Fruit fly (Drosophila melanogaster) whole organism, embryonic: ENCODE measurements around the gene mts.
A peak's percentile ranks its signal among the peaks of the same experiment; 100 is the strongest.

ENCODE experiments used
- Asciz ChIP-seq: fragments of 200-800 bp; sonication (Bioruptor generic); optimal IDR thresholded peaks from 2 replicates; lab custom pipeline; 2017; ENCODE audit warnings: missing biosample characterization, mild to moderate bottlenecking, missing genetic modification characterization, missing genetic modification reagents
- Blimp-1 ChIP-seq: fragments of 200-800 bp; sonication (Bioruptor generic); optimal IDR thresholded peaks from 3 replicates; lab custom pipeline; 2018; ENCODE audit warnings: missing biosample characterization, missing genetic modification characterization, mild to moderate bottlenecking, moderate library complexity, missing genetic modification reagents
- C15 ChIP-seq: fragments of 200-800 bp; sonication (Bioruptor generic); IDR thresholded peaks from 3 replicates; pipeline ENCODE4 v1.3.6; 2022; ENCODE audit warnings: missing biosample characterization, missing genetic modification characterization
- CG12769 ChIP-seq: fragments of 200-800 bp; sonication (Bioruptor generic); optimal IDR thresholded peaks from 2 replicates; lab custom pipeline; 2019; ENCODE audit warnings: missing biosample characterization, mild to moderate bottlenecking, missing genetic modification characterization, moderate library complexity
- CG14441 ChIP-seq: fragments of 200-800 bp; sonication (Bioruptor generic); IDR thresholded peaks from 2 replicates; pipeline ENCODE4 v1.3.6; 2022; ENCODE audit warnings: missing biosample characterization, missing genetic modification characterization
- CG14860 ChIP-seq: fragments of 200-800 bp; sonication (Bioruptor generic); IDR thresholded peaks from 3 replicates; pipeline ENCODE4 v1.3.6; 2022; ENCODE audit warnings: missing biosample characterization, missing genetic modification characterization; ENCODE audit not compliant: partially characterized antibody
- CG14965 ChIP-seq: fragments of 200-800 bp; sonication (Bioruptor generic); optimal IDR thresholded peaks from 2 replicates; lab custom pipeline; 2016; ENCODE audit warnings: missing biosample characterization, missing genetic modification characterization, borderline replicate concordance
- CG15479 ChIP-seq: fragments of 200-800 bp; sonication (Bioruptor generic); optimal IDR thresholded peaks from 3 replicates; lab custom pipeline; 2019; ENCODE audit warnings: missing biosample characterization, mild to moderate bottlenecking, missing genetic modification characterization, moderate library complexity
- CG17186 ChIP-seq: fragments of 200-800 bp; sonication (Bioruptor generic); optimal IDR thresholded peaks from 3 replicates; lab custom pipeline; 2017; ENCODE audit warnings: missing biosample characterization, missing genetic modification reagents, missing genetic modification characterization
- CG17359 ChIP-seq: fragments of 200-800 bp; sonication (Bioruptor generic); optimal IDR thresholded peaks from 3 replicates; lab custom pipeline; 2018; ENCODE audit warnings: missing biosample characterization, mild to moderate bottlenecking, missing genetic modification characterization, moderate library complexity
- CG1792 ChIP-seq: fragments of 200-800 bp; sonication (Bioruptor generic); optimal IDR thresholded peaks from 2 replicates; lab custom pipeline; 2016; ENCODE audit warnings: missing biosample characterization, missing genetic modification characterization
- CG18476 ChIP-seq: fragments of 200-800 bp; sonication (Bioruptor generic); optimal IDR thresholded peaks from 2 replicates; lab custom pipeline; 2016; ENCODE audit warnings: missing biosample characterization, mild to moderate bottlenecking, missing genetic modification characterization
- CG31224 ChIP-seq: fragments of 200-800 bp; sonication (Bioruptor generic); IDR thresholded peaks from 2 replicates; pipeline ENCODE4 v1.3.6; 2022; ENCODE audit warnings: missing biosample characterization, missing genetic modification characterization
- CG31441 ChIP-seq: fragments of 200-800 bp; sonication (Bioruptor generic); IDR thresholded peaks from 2 replicates; pipeline ENCODE4 v1.3.6; 2022; ENCODE audit warnings: missing biosample characterization, missing genetic modification characterization
- CG6689 ChIP-seq: fragments of 200-800 bp; sonication (Bioruptor generic); IDR thresholded peaks from 2 replicates; pipeline ENCODE4 v1.3.6; 2022; ENCODE audit warnings: missing biosample characterization, missing genetic modification characterization
- CG7786 ChIP-seq: fragments of 200-800 bp; sonication (Bioruptor generic); optimal IDR thresholded peaks from 2 replicates; lab custom pipeline; 2016; ENCODE audit warnings: missing biosample characterization, missing genetic modification characterization
- CG7839 ChIP-seq: fragments of 200-800 bp; sonication (Bioruptor generic); optimal IDR thresholded peaks from 3 replicates; lab custom pipeline; 2018; ENCODE audit warnings: missing biosample characterization, mild to moderate bottlenecking, missing genetic modification characterization, moderate library complexity
- CG8478 ChIP-seq: fragments of >200 bp; optimal IDR thresholded peaks from 2 replicates; lab custom pipeline; 2018
- CG8765 ChIP-seq: fragments of 200-800 bp; sonication (Bioruptor generic); IDR thresholded peaks from 2 replicates; pipeline ENCODE4 v1.3.6; 2022; ENCODE audit warnings: missing biosample characterization, missing genetic modification characterization
- CG9437 ChIP-seq: fragments of 200-800 bp; sonication (Bioruptor generic); optimal IDR thresholded peaks from 2 replicates; lab custom pipeline; 2018; ENCODE audit warnings: missing biosample characterization, mild to moderate bottlenecking, missing genetic modification characterization
- CG9876 ChIP-seq: fragments of 200-800 bp; sonication (Bioruptor generic); optimal IDR thresholded peaks from 2 replicates; lab custom pipeline; 2016; ENCODE audit warnings: missing biosample characterization, missing genetic modification characterization
- CoRest ChIP-seq: fragments of 200-800 bp; sonication (Bioruptor generic); optimal IDR thresholded peaks from 3 replicates; lab custom pipeline; 2018; ENCODE audit warnings: missing biosample characterization, mild to moderate bottlenecking, missing genetic modification characterization, moderate library complexity
- Ets65A ChIP-seq: fragments of 200-800 bp; sonication (Bioruptor generic); peaks from one replicate; lab custom pipeline; 2016; ENCODE audit warnings: missing biosample characterization, missing genetic modification characterization
- Gsc ChIP-seq: fragments of 200-800 bp; sonication (Bioruptor generic); IDR thresholded peaks from 2 replicates; pipeline ENCODE4 v1.3.6; 2022; ENCODE audit warnings: missing biosample characterization, missing genetic modification characterization
- Gug ChIP-seq: fragments of 200-800 bp; sonication (Bioruptor generic); IDR thresholded peaks from 4 replicates; pipeline ENCODE4 v1.3.6; 2022; ENCODE audit warnings: missing biosample characterization, missing genetic modification characterization
- HLH3B ChIP-seq: fragments of 200-800 bp; sonication (Bioruptor generic); IDR thresholded peaks from 2 replicates; pipeline ENCODE4 v1.3.6; 2022; ENCODE audit warnings: missing biosample characterization, missing genetic modification characterization
- HLHmδ ChIP-seq: fragments of 200-800 bp; sonication (Bioruptor generic); optimal IDR thresholded peaks from 2 replicates; lab custom pipeline; 2018; ENCODE audit warnings: missing biosample characterization, mild to moderate bottlenecking, missing genetic modification characterization, moderate library complexity
- HmgD ChIP-seq: fragments of 200-800 bp; sonication (Bioruptor generic); optimal IDR thresholded peaks from 3 replicates; lab custom pipeline; 2016; ENCODE audit warnings: missing biosample characterization, missing genetic modification characterization
- HmgZ ChIP-seq: fragments of 200-800 bp; sonication (Bioruptor generic); optimal IDR thresholded peaks from 2 replicates; lab custom pipeline; 2018; ENCODE audit warnings: missing biosample characterization, mild to moderate bottlenecking, missing genetic modification characterization
- Hmr ChIP-seq: fragments of 200-800 bp; sonication (Bioruptor generic); optimal IDR thresholded peaks from 3 replicates; lab custom pipeline; 2017; ENCODE audit warnings: mild to moderate bottlenecking, missing biosample characterization, missing genetic modification reagents, missing genetic modification characterization
- Hmx ChIP-seq: fragments of 200-800 bp; sonication (Bioruptor generic); optimal IDR thresholded peaks from 2 replicates; lab custom pipeline; 2016; ENCODE audit warnings: missing biosample characterization, missing genetic modification characterization
- Jarid2 ChIP-seq: fragments of 200-800 bp; sonication (Bioruptor generic); optimal IDR thresholded peaks from 3 replicates; lab custom pipeline; 2017; ENCODE audit warnings: mild to moderate bottlenecking, missing biosample characterization, missing genetic modification reagents, missing genetic modification characterization
- Meics ChIP-seq: fragments of 200-800 bp; sonication (Bioruptor generic); optimal IDR thresholded peaks from 2 replicates; lab custom pipeline; 2017; ENCODE audit warnings: missing biosample characterization, mild to moderate bottlenecking, missing genetic modification characterization
- Mrtf ChIP-seq: fragments of 200-800 bp; sonication (Bioruptor generic); IDR thresholded peaks from 3 replicates; pipeline ENCODE4 v1.3.6; 2022; ENCODE audit warnings: missing biosample characterization, missing genetic modification characterization
- Sox102F ChIP-seq: fragments of 200-800 bp; sonication (Bioruptor generic); optimal IDR thresholded peaks from 2 replicates; lab custom pipeline; 2018; ENCODE audit warnings: missing biosample characterization, mild to moderate bottlenecking, missing genetic modification characterization, moderate library complexity
- aop ChIP-seq: fragments of 200-800 bp; sonication (Bioruptor generic); IDR thresholded peaks from 2 replicates; pipeline ENCODE4 v1.3.6; 2022; ENCODE audit warnings: missing biosample characterization, missing genetic modification characterization
- ato ChIP-seq: fragments of 200-800 bp; sonication (Bioruptor generic); IDR thresholded peaks from 2 replicates; pipeline ENCODE4 v1.3.6; 2022; ENCODE audit warnings: missing biosample characterization, missing genetic modification characterization; ENCODE audit not compliant: partially characterized antibody
- bbx ChIP-seq: fragments of 200-800 bp; sonication (Bioruptor generic); IDR thresholded peaks from 2 replicates; pipeline ENCODE4 v1.3.6; 2022; ENCODE audit warnings: missing biosample characterization, missing genetic modification characterization; ENCODE audit not compliant: partially characterized antibody
- bigmax ChIP-seq: fragments of 200-800 bp; sonication (Bioruptor generic); optimal IDR thresholded peaks from 2 replicates; lab custom pipeline; 2018; ENCODE audit warnings: missing biosample characterization, mild to moderate bottlenecking, missing genetic modification characterization
- br ChIP-seq: fragments of >200 bp; optimal IDR thresholded peaks from 2 replicates; lab custom pipeline; 2017
- chif ChIP-seq, 2 experiments: fragments of 200-800 bp; sonication (Bioruptor generic); optimal IDR thresholded peaks; 3 replicates each; lab custom pipeline; 2016; ENCODE audit warnings: missing biosample characterization in 2 of 2, missing genetic modification characterization in 2 of 2
- dmrt11E ChIP-seq: fragments of 200-800 bp; sonication (Bioruptor generic); optimal IDR thresholded peaks from 3 replicates; lab custom pipeline; 2018; ENCODE audit warnings: missing biosample characterization, mild to moderate bottlenecking, missing genetic modification characterization, moderate library complexity
- fru ChIP-seq: fragments of >200 bp; optimal IDR thresholded peaks from 2 replicates; lab custom pipeline; 2017
- grn ChIP-seq: fragments of 200-800 bp; sonication (Bioruptor generic); optimal IDR thresholded peaks from 3 replicates; lab custom pipeline; 2017; ENCODE audit warnings: missing biosample characterization, missing genetic modification characterization
- insv ChIP-seq, 2 experiments: fragments of 200-800 bp; sonication (Bioruptor generic); optimal IDR thresholded peaks; 3 replicates each; lab custom pipeline; 2016 to 2018; ENCODE audit warnings: missing biosample characterization in 2 of 2, missing genetic modification characterization in 2 of 2
- lmd ChIP-seq: fragments of 200-800 bp; sonication (Bioruptor generic); IDR thresholded peaks from 2 replicates; pipeline ENCODE4 v1.3.6; 2022; ENCODE audit warnings: missing biosample characterization, missing genetic modification characterization
- nerfin-2 ChIP-seq: fragments of 200-800 bp; sonication (Bioruptor generic); IDR thresholded peaks from 2 replicates; pipeline ENCODE4 v1.3.6; 2022; ENCODE audit warnings: missing biosample characterization, missing genetic modification characterization; ENCODE audit not compliant: partially characterized antibody
- ro ChIP-seq: fragments of 200-800 bp; sonication (Bioruptor generic); IDR thresholded peaks from 2 replicates; pipeline ENCODE4 v1.3.6; 2022; ENCODE audit warnings: missing biosample characterization, missing genetic modification characterization
- seq ChIP-seq: fragments of 200-800 bp; sonication (Bioruptor generic); IDR thresholded peaks from 2 replicates; pipeline ENCODE4 v1.3.6; 2022; ENCODE audit warnings: missing biosample characterization, missing genetic modification characterization
- shn ChIP-seq: fragments of 200-800 bp; sonication (Bioruptor generic); optimal IDR thresholded peaks from 3 replicates; lab custom pipeline; 2016; ENCODE audit warnings: missing biosample characterization, missing genetic modification characterization
- sqz ChIP-seq: fragments of 200-800 bp; sonication (Bioruptor generic); optimal IDR thresholded peaks from 3 replicates; lab custom pipeline; 2018; ENCODE audit warnings: missing biosample characterization, mild to moderate bottlenecking, missing genetic modification characterization
- stc ChIP-seq: fragments of 200-800 bp; sonication (Bioruptor generic); IDR thresholded peaks from 2 replicates; pipeline ENCODE4 v1.3.6; 2022; ENCODE audit warnings: missing biosample characterization, missing genetic modification characterization
- wek ChIP-seq: fragments of 200-800 bp; sonication (Bioruptor generic); optimal IDR thresholded peaks from 3 replicates; lab custom pipeline; 2018; ENCODE audit warnings: missing biosample characterization, mild to moderate bottlenecking, missing genetic modification characterization, moderate library complexity

mts gene

dm6 chr2L:7828901-7829300, 1.5 kb downstream of the mts start (continued):
- TF ChIP-seq CG14965 (GFP tag; lab: Kevin White, UChicago) (no peak), Asciz (peak; percentile 46), CG8765 (GFP tag; lab: Robert Waterston, UW) (no peak), CG9437 (GFP tag; lab: Kevin White, UChicago) (no peak), CG17186 (GFP tag; lab: Kevin White, UChicago) (no peak), dmrt11E (no peak), aop (GFP tag; lab: Robert Waterston, UW) (no peak), wek (GFP tag; lab: Kevin White, UChicago) (peak; percentile 21), CG31224 (GFP tag; lab: Robert Waterston, UW) (no peak), Meics (GFP tag; lab: Kevin White, UChicago) (peak; percentile 2), CoRest (no peak), stc (GFP tag; lab: Robert Waterston, UW) (no peak), Hmx (GFP tag; lab: Kevin White, UChicago) (no peak), CG18476 (GFP tag; lab: Kevin White, UChicago) (no peak), sqz (GFP tag; lab: Kevin White, UChicago) (peak; percentile 17), bbx (GFP tag; lab: Robert Waterston, UW) (no peak), Gug (GFP tag; lab: Robert Waterston, UW) (no peak), chif (GFP tag; optimal IDR thresholded peaks at IDR 0.05; lab: Kevin White, UChicago) (no peak), seq (GFP tag; lab: Robert Waterston, UW) (no peak), ro (GFP tag; lab: Robert Waterston, UW) (no peak), lmd (GFP tag; lab: Robert Waterston, UW) (no peak), C15 (GFP tag; lab: Robert Waterston, UW) (no peak), HLHmδ (GFP tag; lab: Kevin White, UChicago) (no peak), ato (GFP tag; lab: Robert Waterston, UW) (no peak), CG17359 (tag; lab: Kevin White, UChicago) (peak; percentile 38), CG15479 (GFP tag; lab: Kevin White, UChicago) (no peak), Jarid2 (GFP tag; lab: Kevin White, UChicago) (no peak), CG7786 (GFP tag; lab: Kevin White, UChicago) (no peak), CG9876 (no peak), CG7839 (tag; lab: Kevin White, UChicago) (no peak), CG14441 (GFP tag; lab: Robert Waterston, UW) (no peak), CG8478 (no peak), CG1792 (GFP tag; lab: Kevin White, UChicago) (no peak), HLH3B (GFP tag; lab: Robert Waterston, UW) (no peak), CG6689 (GFP tag; lab: Robert Waterston, UW) (peak; percentile 47; the same call in 1 of the 2 replicates), fru (lab: Kevin White, UChicago) (no peak), HmgZ (tag; lab: Kevin White, UChicago) (no peak), insv (GFP tag; optimal IDR thresholded peaks at IDR 0.05; lab: Kevin White, UChicago) (no peak), CG14860 (GFP tag; lab: Robert Waterston, UW) (no peak), Gsc (GFP tag; lab: Robert Waterston, UW) (no peak), Sox102F (GFP tag; lab: Kevin White, UChicago) (no peak), br (lab: Kevin White, UChicago) (no peak), grn (GFP tag; lab: Kevin White, UChicago) (no peak), bigmax (GFP tag; lab: Kevin White, UChicago) (peak; percentile 96), CG12769 (tag; lab: Kevin White, UChicago) (peak; percentile 68), Ets65A (no peak), Blimp-1 (GFP tag; lab: Kevin White, UChicago) (peak; percentile 16), CG31441 (GFP tag; lab: Robert Waterston, UW) (no peak), HmgD (GFP tag; lab: Kevin White, UChicago) (no peak), nerfin-2 (no peak), Mrtf (GFP tag; lab: Robert Waterston, UW) (no peak), shn (GFP tag; lab: Kevin White, UChicago) (no peak), Hmr (GFP tag; lab: Kevin White, UChicago) (no peak)
